Fruit fly (Drosophila melanogaster): ENCODE data around the gene PIG-H.
A peak's percentile ranks its signal among the peaks of the same experiment; 100 is the strongest.

Gene PIG-H

DNA sequence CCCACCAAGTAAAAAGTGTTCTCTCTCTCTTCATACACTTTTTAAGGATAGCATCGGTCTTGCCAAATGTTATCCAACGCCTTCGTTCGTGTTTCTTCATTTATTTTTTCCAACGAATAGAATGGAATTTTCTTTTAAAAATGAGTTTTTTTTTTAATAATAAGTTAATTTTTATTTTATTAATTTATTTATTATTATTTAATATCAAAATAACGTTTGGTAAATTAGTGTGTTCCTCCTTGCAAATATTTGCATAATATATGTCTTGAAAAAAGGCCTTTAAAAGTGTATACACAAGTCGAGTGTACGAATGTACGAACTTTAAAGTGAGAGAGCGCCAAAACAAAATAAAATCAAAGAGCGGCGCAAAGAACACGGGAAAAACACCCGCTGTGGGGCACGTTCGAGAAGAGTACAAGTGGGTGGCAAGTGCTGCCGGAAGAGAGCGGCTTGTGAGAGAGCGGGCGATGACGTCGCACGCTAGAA lies 27.6 kb downstream of the PIG-H start:
- no peak for TF ChIP-seq gfzf (GFP tag; optimal IDR thresholded peaks at IDR 0.05)
- no peak for TF ChIP-seq CG11560 (tag; IDR thresholded peaks at IDR 0.05)
- peak; percentile 45 to 66 for TF ChIP-seq Pdp1 (GFP tag; optimal IDR thresholded peaks at IDR 0.05)
- peak; percentile 53; the same call in 1 of the 3 replicates for TF ChIP-seq CG14050 (GFP tag; IDR thresholded peaks at IDR 0.05)
- no peak for TF ChIP-seq pb (GFP tag; optimal IDR thresholded peaks at IDR 0.05)
- peak; percentile 68 for TF ChIP-seq lilli (GFP tag; optimal IDR thresholded peaks at IDR 0.05)
- peak; percentile 69 for TF ChIP-seq ranshi (GFP tag; IDR thresholded peaks at IDR 0.05)
- TF ChIP-seq Hey (tag; optimal IDR thresholded peaks at IDR 0.05): no peak
- peak; percentile 81 for TF ChIP-seq oc (tag; optimal IDR thresholded peaks at IDR 0.05)
- peak; percentile 22 for TF ChIP-seq Atf-2 (GFP tag; optimal IDR thresholded peaks at IDR 0.05)
- TF ChIP-seq bigmax (GFP tag; optimal IDR thresholded peaks at IDR 0.05): no peak
- no peak for TF ChIP-seq eve (GFP tag; optimal IDR thresholded peaks at IDR 0.05)
- TF ChIP-seq nerfin-1 (tag; optimal IDR thresholded peaks at IDR 0.05): peak; percentile 61
- peak; percentile 94 for TF ChIP-seq CG12659 (GFP tag; optimal IDR thresholded peaks at IDR 0.05)
- peak in 1 of 2 experiments; percentile 88 for TF ChIP-seq Eip74EF (GFP tag; optimal IDR thresholded peaks at IDR 0.05)
- TF ChIP-seq Fer1 (GFP tag; optimal IDR thresholded peaks at IDR 0.05): peak; percentile 86
- peak; percentile 54; the same call in 1 of the 2 replicates for TF ChIP-seq chm (GFP tag; IDR thresholded peaks at IDR 0.05)
- peak; percentile 83 for TF ChIP-seq CG17829 (tag; optimal IDR thresholded peaks at IDR 0.05)
- peak; percentile 49; the same call in 2 of the 3 replicates for TF ChIP-seq ase (GFP tag; IDR thresholded peaks at IDR 0.05)
- TF ChIP-seq CG7963 (GFP tag; IDR thresholded peaks at IDR 0.05; ENCODE audit: partially characterized antibody): no peak
- no peak for TF ChIP-seq sug (tag; optimal IDR thresholded peaks at IDR 0.05)
- TF ChIP-seq hkb (optimal IDR thresholded peaks at IDR 0.05): no peak
- peak; percentile 87 for TF ChIP-seq hkb (GFP tag; IDR thresholded peaks at IDR 0.05)
- TF ChIP-seq CG34376 (GFP tag; optimal IDR thresholded peaks at IDR 0.05): no peak
- peak; percentile 81 for TF ChIP-seq tio (GFP tag; optimal IDR thresholded peaks at IDR 0.05)
- no peak for TF ChIP-seq fru (optimal IDR thresholded peaks at IDR 0.05)
- peak; percentile 51; the same call in 1 of the 2 replicates for TF ChIP-seq bowl (GFP tag; IDR thresholded peaks at IDR 0.05)
- TF ChIP-seq aop (GFP tag; IDR thresholded peaks at IDR 0.05): no peak
- TF ChIP-seq sr (GFP tag; IDR thresholded peaks at IDR 0.05): no peak
- no peak; the same call in 1 of the 2 replicates for TF ChIP-seq CG13287 (GFP tag; IDR thresholded peaks at IDR 0.05; ENCODE audit: partially characterized antibody)
- TF ChIP-seq CHES-1-like (GFP tag; optimal IDR thresholded peaks at IDR 0.05): no peak
- peak; percentile 72 for TF ChIP-seq so (GFP tag; IDR thresholded peaks at IDR 0.05)
- no peak for TF ChIP-seq Scr (GFP tag; IDR thresholded peaks at IDR 0.05; ENCODE audit: partially characterized antibody)
- TF ChIP-seq inv (GFP tag; IDR thresholded peaks at IDR 0.05; ENCODE audit: partially characterized antibody): no peak
- no peak for TF ChIP-seq Antp (GFP tag; optimal IDR thresholded peaks at IDR 0.05)
- peak; percentile 2; the same call in 1 of the 4 replicates for TF ChIP-seq Gug (GFP tag; IDR thresholded peaks at IDR 0.05)
- TF ChIP-seq CG2889 (GFP tag; IDR thresholded peaks at IDR 0.05): 0 out of 3 replicates have a peak, but pooled peaks have one; percentile 13
- no peak for TF ChIP-seq CG4730 (GFP tag; IDR thresholded peaks at IDR 0.05)
- TF ChIP-seq CG14965 (GFP tag; optimal IDR thresholded peaks at IDR 0.05; ENCODE audit: borderline replicate concordance): no peak
- TF ChIP-seq CG10959 (GFP tag; IDR thresholded peaks at IDR 0.05): 0 out of 2 replicates have a peak, but pooled peaks have one; percentile 4
- TF ChIP-seq cwo (GFP tag; optimal IDR thresholded peaks at IDR 0.05): peak; percentile 75
- peak; percentile 74; the same call in 2 of the 4 replicates for TF ChIP-seq chinmo (GFP tag; IDR thresholded peaks at IDR 0.05; ENCODE audit: partially characterized antibody)
- TF ChIP-seq Vsx1 (GFP tag; optimal IDR thresholded peaks at IDR 0.05): no peak
- peak; percentile 88 for TF ChIP-seq unpg (GFP tag; optimal IDR thresholded peaks at IDR 0.05)
- peak; percentile 39 for TF ChIP-seq CG10274 (GFP tag; optimal IDR thresholded peaks at IDR 0.05)
- peak; percentile 95 for TF ChIP-seq Hmr (GFP tag; optimal IDR thresholded peaks at IDR 0.05)
- TF ChIP-seq CG3726 (GFP tag; IDR thresholded peaks at IDR 0.05): 0 out of 3 replicates have a peak, but pooled peaks have one; percentile 35
- peak; percentile 25 for TF ChIP-seq CG10654 (GFP tag; optimal IDR thresholded peaks at IDR 0.05)
- peak; percentile 92 for TF ChIP-seq dmrt99B (tag; optimal IDR thresholded peaks at IDR 0.05)
- TF ChIP-seq CG33557 (GFP tag; optimal IDR thresholded peaks at IDR 0.05): peak; percentile 76

Data from whole organism, embryonic.